Fruit fly (Drosophila melanogaster) whole organism, prepupa: ENCODE results near the gene xit.

ENCODE experiments used
- Blimp-1 ChIP-seq: fragments of 200-800 bp; sonication (Bioruptor generic); optimal IDR thresholded peaks from 3 replicates; lab custom pipeline; 2017; ENCODE audit warnings: missing biosample characterization, missing genetic modification characterization, mild to moderate bottlenecking, moderate library complexity, missing genetic modification reagents
- CG10669 ChIP-seq: fragments of 200-800 bp; sonication (Bioruptor generic); optimal IDR thresholded peaks from 3 replicates; lab custom pipeline; 2018; ENCODE audit warnings: missing biosample characterization, mild to moderate bottlenecking, missing genetic modification characterization, moderate library complexity
- CG11762 ChIP-seq: fragments of 200-800 bp; sonication (Bioruptor generic); optimal IDR thresholded peaks from 3 replicates; lab custom pipeline; 2016; ENCODE audit warnings: missing biosample characterization, missing genetic modification characterization; ENCODE audit not compliant: insufficient read depth
- CG11902 ChIP-seq: fragments of 200-800 bp; sonication (Bioruptor generic); optimal IDR thresholded peaks from 3 replicates; lab custom pipeline; 2016; ENCODE audit warnings: missing biosample characterization, missing genetic modification characterization
- CG15336 ChIP-seq: fragments of 200-800 bp; sonication (Bioruptor generic); IDR thresholded peaks from 2 replicates; pipeline ENCODE4 v1.3.6; 2022; ENCODE audit warnings: missing biosample characterization, missing genetic modification characterization
- CG16779 ChIP-seq: fragments of 200-800 bp; sonication (Bioruptor generic); optimal IDR thresholded peaks from 3 replicates; lab custom pipeline; 2017; ENCODE audit warnings: missing biosample characterization, mild to moderate bottlenecking, missing genetic modification characterization
- CG3032 ChIP-seq: fragments of 200-800 bp; optimal IDR thresholded peaks from 2 replicates; lab custom pipeline; 2019; ENCODE audit warnings: missing biosample characterization, mild to moderate bottlenecking, missing genetic modification characterization, moderate library complexity
- CG31627 ChIP-seq: fragments of 200-800 bp; sonication (Bioruptor generic); optimal IDR thresholded peaks from 3 replicates; lab custom pipeline; 2016; ENCODE audit warnings: missing biosample characterization, missing genetic modification characterization
- CG34406 ChIP-seq: fragments of 200-800 bp; sonication (Bioruptor generic); optimal IDR thresholded peaks from 3 replicates; lab custom pipeline; 2016; ENCODE audit warnings: missing biosample characterization, missing genetic modification characterization
- CG4318 ChIP-seq: fragments of 200-800 bp; sonication (Bioruptor generic); optimal IDR thresholded peaks from 3 replicates; lab custom pipeline; 2017; ENCODE audit warnings: missing biosample characterization, mild to moderate bottlenecking, missing genetic modification characterization
- CG6163 ChIP-seq: fragments of 200-800 bp; sonication (Bioruptor generic); IDR thresholded peaks from 3 replicates; pipeline ENCODE4 v1.3.6; 2022; ENCODE audit warnings: missing biosample characterization, missing genetic modification characterization
- CG6276 ChIP-seq: fragments of 200-800 bp; sonication (Bioruptor generic); optimal IDR thresholded peaks from 2 replicates; lab custom pipeline; 2017; ENCODE audit warnings: missing biosample characterization, mild to moderate bottlenecking, missing genetic modification characterization
- CG6808 ChIP-seq: fragments of 200-800 bp; sonication (Bioruptor generic); optimal IDR thresholded peaks from 3 replicates; lab custom pipeline; 2017; ENCODE audit warnings: missing biosample characterization, missing genetic modification characterization, mild to moderate bottlenecking, moderate library complexity, missing genetic modification reagents
- CG7368 ChIP-seq: fragments of 200-800 bp; sonication (Bioruptor generic); optimal IDR thresholded peaks from 3 replicates; lab custom pipeline; 2016; ENCODE audit warnings: missing biosample characterization, missing genetic modification characterization
- CG8119 ChIP-seq: fragments of 200-800 bp; sonication (Bioruptor generic); IDR thresholded peaks from 3 replicates; pipeline ENCODE4 v1.3.6; 2022; ENCODE audit warnings: missing biosample characterization, missing genetic modification characterization
- CG8319 ChIP-seq: fragments of 200-800 bp; sonication (Bioruptor generic); optimal IDR thresholded peaks from 3 replicates; lab custom pipeline; 2016; ENCODE audit warnings: missing biosample characterization, missing genetic modification characterization
- Eip75B ChIP-seq: fragments of 200-800 bp; sonication (Bioruptor generic); optimal IDR thresholded peaks from 3 replicates; lab custom pipeline; 2016; ENCODE audit warnings: missing biosample characterization, missing genetic modification characterization
- Eip78C ChIP-seq: fragments of 200-800 bp; sonication (Bioruptor generic); peaks from one replicate; lab custom pipeline; 2016; ENCODE audit warnings: missing biosample characterization, missing genetic modification characterization
- Eip93F ChIP-seq: fragments of 200-800 bp; sonication (Bioruptor generic); optimal IDR thresholded peaks from 2 replicates; lab custom pipeline; 2016; ENCODE audit warnings: missing biosample characterization, mild to moderate bottlenecking, missing genetic modification characterization
- Ets21C ChIP-seq: fragments of 200-800 bp; sonication (Bioruptor generic); optimal IDR thresholded peaks from 3 replicates; lab custom pipeline; 2016; ENCODE audit warnings: missing biosample characterization, missing genetic modification characterization
- Ets96B ChIP-seq: fragments of 200-800 bp; optimal IDR thresholded peaks from 2 replicates; lab custom pipeline; 2019; ENCODE audit warnings: missing biosample characterization, mild to moderate bottlenecking, missing genetic modification characterization, moderate library complexity
- Gug ChIP-seq: fragments of 200-800 bp; sonication (Bioruptor generic); IDR thresholded peaks from 2 replicates; pipeline ENCODE4 v1.3.6; 2022; ENCODE audit warnings: missing biosample characterization, missing genetic modification characterization
- Hr38 ChIP-seq: sonication (Bioruptor generic); optimal IDR thresholded peaks from 2 replicates; lab custom pipeline; 2016; ENCODE audit warnings: missing biosample characterization, missing genetic modification characterization
- Hr39 ChIP-seq: fragments of 200-800 bp; sonication (Bioruptor generic); optimal IDR thresholded peaks from 2 replicates; lab custom pipeline; 2016; ENCODE audit warnings: missing biosample characterization, missing genetic modification characterization
- Hr4 ChIP-seq: fragments of 200-800 bp; sonication (Bioruptor generic); optimal IDR thresholded peaks from 3 replicates; lab custom pipeline; 2016; ENCODE audit warnings: missing biosample characterization, missing genetic modification characterization
- OdsH ChIP-seq: fragments of 200-800 bp; sonication (Bioruptor generic); optimal IDR thresholded peaks from 3 replicates; lab custom pipeline; 2016; ENCODE audit warnings: missing biosample characterization, missing genetic modification characterization
- Smox ChIP-seq: fragments of 200-800 bp; sonication (Bioruptor generic); optimal IDR thresholded peaks from 3 replicates; lab custom pipeline; 2016; ENCODE audit warnings: missing biosample characterization, missing genetic modification characterization
- Sox102F ChIP-seq: fragments of 200-800 bp; sonication (Bioruptor generic); optimal IDR thresholded peaks from 2 replicates; lab custom pipeline; 2016; ENCODE audit warnings: missing biosample characterization, mild to moderate bottlenecking, missing genetic modification characterization
- Sox14 ChIP-seq: fragments of 200-800 bp; sonication (Bioruptor generic); optimal IDR thresholded peaks from 3 replicates; lab custom pipeline; 2016; ENCODE audit warnings: missing biosample characterization, missing genetic modification characterization
- Sox15 ChIP-seq: fragments of 200-800 bp; sonication (Bioruptor generic); optimal IDR thresholded peaks from 3 replicates; lab custom pipeline; 2016; ENCODE audit warnings: missing biosample characterization, missing genetic modification characterization
- achi ChIP-seq: fragments of 200-800 bp; sonication (Bioruptor generic); optimal IDR thresholded peaks from 3 replicates; lab custom pipeline; 2016; ENCODE audit warnings: missing biosample characterization, missing genetic modification characterization
- acj6 ChIP-seq: fragments of 200-800 bp; sonication (Bioruptor generic); optimal IDR thresholded peaks from 3 replicates; lab custom pipeline; 2016; ENCODE audit warnings: missing biosample characterization, missing genetic modification characterization
- cyc ChIP-seq: fragments of 200-800 bp; sonication (Bioruptor generic); optimal IDR thresholded peaks from 3 replicates; lab custom pipeline; 2016; ENCODE audit warnings: missing biosample characterization, missing genetic modification characterization
- dac ChIP-seq: fragments of 200-800 bp; sonication (Bioruptor generic); optimal IDR thresholded peaks from 2 replicates; lab custom pipeline; 2017; ENCODE audit warnings: missing biosample characterization, mild to moderate bottlenecking, missing genetic modification characterization
- eg ChIP-seq: fragments of 200-800 bp; sonication (Bioruptor generic); IDR thresholded peaks from 3 replicates; pipeline ENCODE4 v1.3.6; 2022; ENCODE audit warnings: missing biosample characterization, missing genetic modification characterization
- esn ChIP-seq: fragments of 200-800 bp; sonication (Bioruptor generic); optimal IDR thresholded peaks from 2 replicates; lab custom pipeline; 2016; ENCODE audit warnings: missing biosample characterization, mild to moderate bottlenecking, missing genetic modification characterization, moderate library complexity
- fd59A ChIP-seq: fragments of 200-800 bp; sonication (Bioruptor generic); optimal IDR thresholded peaks from 2 replicates; lab custom pipeline; 2017; ENCODE audit warnings: missing biosample characterization, mild to moderate bottlenecking, missing genetic modification characterization, missing genetic modification reagents
- fd85E ChIP-seq: fragments of 200-800 bp; sonication (Bioruptor generic); optimal IDR thresholded peaks from 3 replicates; lab custom pipeline; 2016; ENCODE audit warnings: missing biosample characterization, missing genetic modification characterization
- fkh ChIP-seq: fragments of 200-800 bp; sonication (Bioruptor generic); optimal IDR thresholded peaks from 3 replicates; lab custom pipeline; 2017; ENCODE audit warnings: missing biosample characterization, mild to moderate bottlenecking, missing genetic modification characterization, moderate library complexity
- lz ChIP-seq: fragments of 200-800 bp; sonication (Bioruptor generic); optimal IDR thresholded peaks from 3 replicates; lab custom pipeline; 2016; ENCODE audit warnings: missing biosample characterization, missing genetic modification characterization
- net ChIP-seq: fragments of 200-800 bp; sonication (Bioruptor generic); optimal IDR thresholded peaks from 3 replicates; lab custom pipeline; 2016; ENCODE audit warnings: missing biosample characterization, missing genetic modification characterization
- pdm3 ChIP-seq: fragments of 200-800 bp; sonication (Bioruptor generic); optimal IDR thresholded peaks from 3 replicates; lab custom pipeline; 2016; ENCODE audit warnings: missing biosample characterization, missing genetic modification characterization
- salr ChIP-seq, 2 experiments: fragments of 200-800 bp; sonication (Bioruptor generic); optimal IDR thresholded peaks; 3 replicates each; lab custom pipeline; 2016 to 2018; ENCODE audit warnings: missing biosample characterization in 2 of 2, missing genetic modification characterization in 2 of 2, mild to moderate bottlenecking in 1 of 2
- ss ChIP-seq, 2 experiments: fragments of 200-800 bp; sonication (Bioruptor generic); optimal IDR thresholded peaks; 2 replicates in 1 of 2; 3 replicates in 1 of 2; lab custom pipeline; 2017 to 2018; ENCODE audit warnings: mild to moderate bottlenecking in 2 of 2, missing biosample characterization in 2 of 2, missing genetic modification characterization in 2 of 2, moderate library complexity in 1 of 2
- svp ChIP-seq: fragments of 200-800 bp; sonication (Bioruptor generic); peaks from one replicate; lab custom pipeline; 2016; ENCODE audit warnings: missing biosample characterization, missing genetic modification characterization

xit gene

DNA sequence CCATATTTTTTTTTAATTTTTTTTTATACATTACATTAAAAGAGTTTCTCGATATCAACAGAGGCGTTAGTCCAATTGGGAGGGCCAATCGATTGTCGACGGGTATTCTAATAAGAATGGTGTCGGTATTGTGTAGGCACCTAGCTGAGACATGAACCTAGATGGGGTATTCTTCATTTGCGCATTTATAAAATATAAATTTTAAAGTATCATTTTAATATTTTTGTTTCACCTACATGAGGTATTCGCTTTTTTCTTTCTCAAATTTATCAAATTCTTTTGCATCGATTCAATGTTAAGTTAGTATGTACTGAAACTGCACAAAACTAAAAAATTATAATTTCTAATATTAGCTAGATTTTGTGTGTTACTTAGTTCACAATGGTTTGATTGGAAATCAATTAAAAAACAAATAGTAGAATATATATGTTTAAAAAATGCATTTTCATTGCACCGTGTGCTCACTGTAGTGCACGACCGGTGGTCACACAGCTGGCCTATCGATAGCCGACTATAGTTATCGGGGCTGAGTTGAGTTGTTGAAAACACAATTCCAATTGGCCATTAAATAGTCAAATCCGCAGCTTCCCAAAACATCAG, 23.1 kb downstream of the xit start, which contains the start of the genes CG14435 and Tmf (continued):
- TF ChIP-seq Hr39 (GFP tag; lab: Kevin White, UChicago) (peak; percentile 68), svp (GFP tag; lab: Kevin White, UChicago) (peak; percentile 89), pdm3 (peak; percentile 79), Eip75B (GFP tag; lab: Kevin White, UChicago) (peak; percentile 72), salr (GFP tag; optimal IDR thresholded peaks at IDR 0.05; lab: Kevin White, UChicago) (peak; percentile 23 to 64), CG11902 (peak; percentile 63), Eip93F (GFP tag; lab: Kevin White, UChicago) (peak; percentile 51), CG8319 (GFP tag; lab: Kevin White, UChicago) (peak; percentile 22), Ets96B (tag; lab: Kevin White, UChicago) (peak; percentile 76), CG31627 (GFP tag; lab: Kevin White, UChicago) (peak; percentile 75), CG34406 (GFP tag; lab: Kevin White, UChicago) (peak; percentile 76), net (GFP tag; lab: Kevin White, UChicago) (peak; percentile 60), CG6276 (GFP tag; lab: Kevin White, UChicago) (no peak), Sox14 (GFP tag; lab: Kevin White, UChicago) (peak; percentile 68)
- TF ChIP-seq, all 60 proteins: peak for 54

DNA sequence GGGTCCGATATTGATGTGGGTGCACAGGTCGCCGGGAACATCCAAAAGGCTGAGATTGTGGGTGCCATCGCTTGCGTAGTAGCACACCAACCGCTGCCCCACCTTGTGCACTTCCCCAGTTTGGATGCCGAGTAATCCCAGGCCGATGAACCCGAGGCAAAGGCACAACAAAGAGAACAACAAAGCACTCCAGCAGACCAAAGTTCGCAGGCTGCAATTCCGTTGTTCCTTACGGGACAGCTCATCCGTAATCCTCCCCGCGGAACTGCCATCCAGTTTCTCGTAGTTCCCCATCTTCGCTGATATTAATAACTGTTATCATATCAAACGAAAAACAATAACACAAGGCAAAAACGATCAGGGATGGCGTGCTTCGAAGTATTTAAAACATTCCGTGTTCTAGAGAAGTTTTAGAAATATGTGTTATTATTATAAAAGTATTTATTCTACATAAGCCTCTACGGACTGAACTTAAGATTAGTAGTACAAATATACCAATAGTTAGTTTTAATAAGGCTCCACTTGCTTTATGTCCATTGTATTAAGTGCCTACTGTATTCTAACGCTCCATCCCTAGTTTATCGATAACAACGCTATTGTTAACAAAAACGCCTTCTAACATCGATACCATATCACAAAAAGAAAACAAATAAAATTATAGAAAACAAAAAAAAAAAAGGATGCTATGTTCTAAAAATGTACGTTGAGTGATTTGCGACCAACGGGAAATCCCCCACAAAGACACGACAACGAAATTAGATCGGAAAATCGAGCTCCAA, 28.6 kb downstream of the xit start, which contains the start of the genes Cht11 and CG4558:
TSS of gene Cht11 (minus strand) at position 340 of the 779 bp plus-strand sequence.
TSS of gene CG4558 (plus strand) at position 593 of the 779 bp plus-strand sequence.
- TF ChIP-seq CG31627 (GFP tag; lab: Kevin White, UChicago) (peak; percentile 88), CG8119 (GFP tag; lab: Robert Waterston, UW) (peak; percentile 82), OdsH (GFP tag; lab: Kevin White, UChicago) (peak; percentile 87), Hr4 (GFP tag; lab: Kevin White, UChicago) (peak; percentile 81), esn (GFP tag; lab: Kevin White, UChicago) (peak; percentile 91), CG6276 (GFP tag; lab: Kevin White, UChicago) (peak; percentile 88), fd85E (GFP tag; lab: Kevin White, UChicago) (peak; percentile 34), Sox102F (GFP tag; lab: Kevin White, UChicago) (peak; percentile 86), acj6 (GFP tag; lab: Kevin White, UChicago) (peak; percentile 85), CG11762 (peak; percentile 67), Sox14 (GFP tag; lab: Kevin White, UChicago) (peak; percentile 91), pdm3 (peak; percentile 88), salr (GFP tag; optimal IDR thresholded peaks at IDR 0.05; lab: Kevin White, UChicago) (peak; percentile 53 to 81), Eip78C (peak; percentile 95), CG11902 (peak; percentile 66), Ets21C (GFP tag; lab: Kevin White, UChicago) (peak; percentile 77), ss (GFP tag; optimal IDR thresholded peaks at IDR 0.05; lab: Kevin White, UChicago) (peak; percentile 65 to 79), CG34406 (GFP tag; lab: Kevin White, UChicago) (peak; percentile 82), fkh (GFP tag; lab: Kevin White, UChicago) (peak; percentile 74), CG10669 (peak; percentile 75), CG6163 (GFP tag; lab: Robert Waterston, UW) (peak; percentile 86), CG15336 (GFP tag; lab: Robert Waterston, UW) (peak; percentile 79; the same call in 1 of the 2 replicates), CG8319 (GFP tag; lab: Kevin White, UChicago) (peak; percentile 72), Sox15 (GFP tag; lab: Kevin White, UChicago) (peak; percentile 74), Ets96B (tag; lab: Kevin White, UChicago) (peak; percentile 83), CG7368 (GFP tag; lab: Kevin White, UChicago) (peak; percentile 60), dac (GFP tag; lab: Kevin White, UChicago) (peak; percentile 71), CG16779 (tag; lab: Kevin White, UChicago) (peak; percentile 59), lz (GFP tag; lab: Kevin White, UChicago) (peak; percentile 89), Hr38 (no peak), Smox (GFP tag; lab: Kevin White, UChicago) (peak; percentile 87), cyc (GFP tag; lab: Kevin White, UChicago) (peak; percentile 83), eg (GFP tag; lab: Robert Waterston, UW) (peak; percentile 90), Eip75B (GFP tag; lab: Kevin White, UChicago) (peak; percentile 83), CG3032 (tag; lab: Kevin White, UChicago) (peak; percentile 83), CG6808 (GFP tag; lab: Kevin White, UChicago) (peak; percentile 76), CG4318 (GFP tag; lab: Kevin White, UChicago) (peak; percentile 70), Gug (GFP tag; lab: Robert Waterston, UW) (peak; percentile 79), Blimp-1 (GFP tag; lab: Kevin White, UChicago) (peak; percentile 39), fd59A (GFP tag; lab: Kevin White, UChicago) (peak; percentile 58), achi (GFP tag; lab: Kevin White, UChicago) (peak; percentile 83)
